Fruit fly (Drosophila melanogaster) whole organism, adult: ENCODE data around the gene Kaz-m1.

Experiments
- CG11617 ChIP-seq: fragments of 200-800 bp; sonication (Bioruptor generic); optimal IDR thresholded peaks from 2 replicates; lab custom pipeline; 2017; ENCODE audit warnings: mild to moderate bottlenecking, missing biosample characterization, missing genetic modification reagents, missing genetic modification characterization
- CG12768 ChIP-seq: fragments of 200-800 bp; sonication (Bioruptor generic); optimal IDR thresholded peaks from 2 replicates; lab custom pipeline; 2017; ENCODE audit warnings: missing biosample characterization, missing genetic modification characterization, mild to moderate bottlenecking, moderate library complexity, missing genetic modification reagents
- CG14711 ChIP-seq: fragments of 200-800 bp; sonication (Bioruptor generic); optimal IDR thresholded peaks from 2 replicates; lab custom pipeline; 2018; ENCODE audit warnings: missing biosample characterization, mild to moderate bottlenecking, missing genetic modification characterization, moderate library complexity
- CG1620 ChIP-seq: fragments of 200-800 bp; sonication (Bioruptor generic); optimal IDR thresholded peaks from 2 replicates; lab custom pipeline; 2016; ENCODE audit warnings: missing biosample characterization, missing genetic modification characterization
- CG33017 ChIP-seq: fragments of 200-800 bp; sonication (Bioruptor generic); optimal IDR thresholded peaks from 2 replicates; lab custom pipeline; 2018; ENCODE audit warnings: missing biosample characterization, mild to moderate bottlenecking, missing genetic modification characterization, moderate library complexity
- CG5204 ChIP-seq: fragments of 200-800 bp; sonication (Bioruptor generic); optimal IDR thresholded peaks from 2 replicates; lab custom pipeline; 2016; ENCODE audit warnings: missing biosample characterization, missing genetic modification characterization
- CG7045 ChIP-seq: fragments of 200-800 bp; sonication (Bioruptor generic); optimal IDR thresholded peaks from 2 replicates; lab custom pipeline; 2017; ENCODE audit warnings: missing biosample characterization, mild to moderate bottlenecking, missing genetic modification characterization
- CG7101 ChIP-seq: fragments of 200-800 bp; sonication (Bioruptor generic); optimal IDR thresholded peaks from 2 replicates; lab custom pipeline; 2018; ENCODE audit warnings: missing biosample characterization, mild to moderate bottlenecking, missing genetic modification characterization, moderate library complexity
- Clk ChIP-seq: fragments of 200-800 bp; sonication (Bioruptor generic); optimal IDR thresholded peaks from 2 replicates; lab custom pipeline; 2017; ENCODE audit warnings: missing biosample characterization, missing genetic modification characterization
- Crg-1 ChIP-seq: fragments of 200-800 bp; sonication (Bioruptor generic); optimal IDR thresholded peaks from 2 replicates; lab custom pipeline; 2016; ENCODE audit warnings: missing biosample characterization, missing genetic modification characterization
- Hr96 ChIP-seq: fragments of 200-800 bp; sonication (Bioruptor generic); optimal IDR thresholded peaks from 2 replicates; lab custom pipeline; 2016; ENCODE audit warnings: missing biosample characterization, missing genetic modification characterization
- Mnt ChIP-seq: fragments of 200-800 bp; sonication (Bioruptor generic); optimal IDR thresholded peaks from 2 replicates; lab custom pipeline; 2016; ENCODE audit warnings: missing biosample characterization, mild to moderate bottlenecking, missing genetic modification characterization
- bab1 ChIP-seq: fragments of 200-800 bp; sonication (Bioruptor generic); optimal IDR thresholded peaks from 3 replicates; lab custom pipeline; 2019; ENCODE audit warnings: missing biosample characterization, mild to moderate bottlenecking, missing genetic modification characterization, moderate library complexity
- cic ChIP-seq: fragments of 200-800 bp; sonication (Bioruptor generic); optimal IDR thresholded peaks from 2 replicates; lab custom pipeline; 2017; ENCODE audit warnings: missing biosample characterization, mild to moderate bottlenecking, missing genetic modification characterization, moderate library complexity
- cnc ChIP-seq, 2 experiments: fragments of >200 bp; optimal IDR thresholded peaks; 2 replicates each; lab custom pipeline; 2017
- kay ChIP-seq: fragments of 200-800 bp; sonication (Bioruptor generic); peaks from one replicate; lab custom pipeline; 2016; ENCODE audit warnings: missing biosample characterization, missing genetic modification characterization, borderline replicate concordance
- ovo ChIP-seq: fragments of 200-800 bp; sonication (Bioruptor generic); optimal IDR thresholded peaks from 2 replicates; lab custom pipeline; 2016; ENCODE audit warnings: missing biosample characterization, missing genetic modification characterization
- pad ChIP-seq: fragments of 200-800 bp; sonication (Bioruptor generic); optimal IDR thresholded peaks from 3 replicates; lab custom pipeline; 2017; ENCODE audit warnings: missing biosample characterization, missing genetic modification characterization, mild to moderate bottlenecking, moderate library complexity, missing genetic modification reagents
- tj ChIP-seq: fragments of 200-800 bp; sonication (Bioruptor generic); optimal IDR thresholded peaks from 3 replicates; lab custom pipeline; 2017; ENCODE audit warnings: missing biosample characterization, mild to moderate bottlenecking, missing genetic modification characterization, moderate library complexity
- toe ChIP-seq: fragments of 200-800 bp; sonication (Bioruptor generic); optimal IDR thresholded peaks from 2 replicates; lab custom pipeline; 2016; ENCODE audit warnings: missing biosample characterization, missing genetic modification characterization

Kaz-m1 gene

DNA sequence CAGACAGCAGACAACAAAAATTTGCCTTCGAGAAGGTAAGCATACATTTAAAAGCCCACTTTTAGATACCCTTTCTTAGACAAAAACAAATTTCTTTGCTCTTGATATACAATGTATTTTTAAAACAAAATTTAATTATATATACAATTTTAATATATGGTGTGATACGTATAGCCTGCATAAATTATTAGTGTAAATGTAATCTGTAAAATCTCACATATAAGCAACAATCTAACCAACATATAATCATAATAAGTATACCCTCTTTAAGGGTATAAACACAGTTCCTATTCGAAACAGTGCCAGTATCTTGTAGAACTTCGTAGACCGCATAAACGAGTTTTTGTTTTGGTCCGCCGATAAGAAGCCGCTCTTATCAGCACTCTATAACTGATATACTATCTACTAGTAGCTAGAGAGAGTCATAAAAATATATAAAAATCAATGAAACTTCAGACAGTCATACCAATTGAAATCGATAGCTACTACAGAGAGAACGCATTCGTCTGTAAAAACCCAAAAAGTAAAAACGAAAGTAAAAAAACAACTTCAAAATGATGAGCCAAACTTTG lies at the start of gene Kaz-m1:
Kaz-m1 (plus strand) TSS at position 460 of the 572 bp plus-strand sequence.
- TF ChIP-seq CG14711 (tag; lab: Kevin White, UChicago), result peak; percentile 28
- TF ChIP-seq Clk, result no peak
- TF ChIP-seq cnc (optimal IDR thresholded peaks at IDR 0.05; lab: Kevin White, UChicago), result no peak
- no peak for TF ChIP-seq CG12768 (GFP tag; lab: Kevin White, UChicago)
- TF ChIP-seq Hr96 (GFP tag; lab: Kevin White, UChicago), result no peak
- TF ChIP-seq kay, result no peak
- TF ChIP-seq CG11617 (GFP tag; lab: Kevin White, UChicago), result peak; percentile 34
- peak; percentile 28 for TF ChIP-seq CG7101 (tag; lab: Kevin White, UChicago)
- TF ChIP-seq bab1, result no peak
- no peak for TF ChIP-seq CG33017 (tag; lab: Kevin White, UChicago)

DNA sequence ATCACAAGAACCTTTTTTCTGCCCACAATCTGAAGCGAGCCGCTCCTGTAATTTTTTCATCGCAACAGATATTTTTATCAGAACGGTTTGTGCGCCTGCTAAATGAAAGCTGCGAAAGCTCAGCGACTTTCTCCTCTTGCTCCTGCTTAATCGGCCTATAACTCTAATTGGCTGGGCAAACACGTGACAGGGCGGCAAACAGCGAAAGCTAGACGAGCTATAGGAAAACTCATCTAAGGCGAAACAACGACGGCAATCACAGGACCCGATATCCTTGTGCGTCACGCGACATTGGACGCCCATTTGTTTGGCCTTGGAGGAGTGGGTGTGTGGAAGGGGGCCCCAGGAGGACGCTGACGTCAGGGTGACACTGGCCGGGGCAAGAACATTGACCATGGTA lies 47.6 kb upstream of the Kaz-m1 start:
- TF ChIP-seq CG5204 (GFP tag; lab: Kevin White, UChicago), result no peak
- no peak for TF ChIP-seq CG33017 (tag; lab: Kevin White, UChicago)
- TF ChIP-seq cnc (optimal IDR thresholded peaks at IDR 0.05; lab: Kevin White, UChicago), result no peak
- no peak for TF ChIP-seq CG11617 (GFP tag; lab: Kevin White, UChicago)
- no peak for TF ChIP-seq cic (GFP tag; lab: Kevin White, UChicago)
- TF ChIP-seq CG12768 (GFP tag; lab: Kevin White, UChicago), result no peak
- TF ChIP-seq pad (GFP tag; lab: Kevin White, UChicago), result no peak
- TF ChIP-seq Mnt (GFP tag; lab: Kevin White, UChicago), result no peak

DNA sequence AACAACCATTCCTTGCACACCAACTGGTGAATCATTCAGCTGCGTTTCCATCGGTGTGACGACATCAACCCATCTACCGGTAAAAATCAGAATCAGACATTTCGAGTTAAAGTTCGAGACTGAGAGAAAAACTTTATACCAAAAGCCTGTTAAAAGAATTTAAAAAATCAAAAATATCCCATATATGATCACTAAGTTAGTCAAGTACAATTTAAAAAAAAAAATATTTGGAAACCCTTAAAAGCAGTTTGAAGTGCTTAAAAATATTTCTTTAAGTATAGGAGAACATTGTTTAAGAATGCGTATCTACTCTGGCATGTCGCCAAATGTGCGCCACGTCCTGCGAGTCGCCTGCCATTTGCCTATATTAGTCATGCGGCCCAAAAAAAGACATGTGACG lies 46.0 kb upstream of the Kaz-m1 start:
- no peak for TF ChIP-seq ovo (GFP tag; lab: Kevin White, UChicago)
- no peak for TF ChIP-seq pad (GFP tag; lab: Kevin White, UChicago)
- no peak for TF ChIP-seq toe (GFP tag; lab: Kevin White, UChicago)
- no peak for TF ChIP-seq bab1
- no peak for TF ChIP-seq kay
- TF ChIP-seq Hr96 (GFP tag; lab: Kevin White, UChicago), result no peak
- TF ChIP-seq CG7101 (tag; lab: Kevin White, UChicago), result no peak
- TF ChIP-seq cnc (optimal IDR thresholded peaks at IDR 0.05; lab: Kevin White, UChicago), result no peak
- no peak for TF ChIP-seq CG12768 (GFP tag; lab: Kevin White, UChicago)
- TF ChIP-seq CG5204 (GFP tag; lab: Kevin White, UChicago), result no peak
- no peak for TF ChIP-seq CG33017 (tag; lab: Kevin White, UChicago)
- no peak for TF ChIP-seq cic (GFP tag; lab: Kevin White, UChicago)
- TF ChIP-seq CG11617 (GFP tag; lab: Kevin White, UChicago), result no peak
- no peak for TF ChIP-seq Crg-1 (GFP tag; lab: Kevin White, UChicago)
- no peak for TF ChIP-seq tj (GFP tag; lab: Kevin White, UChicago)
- TF ChIP-seq Mnt (GFP tag; lab: Kevin White, UChicago), result no peak
- TF ChIP-seq CG7045, result no peak

DNA sequence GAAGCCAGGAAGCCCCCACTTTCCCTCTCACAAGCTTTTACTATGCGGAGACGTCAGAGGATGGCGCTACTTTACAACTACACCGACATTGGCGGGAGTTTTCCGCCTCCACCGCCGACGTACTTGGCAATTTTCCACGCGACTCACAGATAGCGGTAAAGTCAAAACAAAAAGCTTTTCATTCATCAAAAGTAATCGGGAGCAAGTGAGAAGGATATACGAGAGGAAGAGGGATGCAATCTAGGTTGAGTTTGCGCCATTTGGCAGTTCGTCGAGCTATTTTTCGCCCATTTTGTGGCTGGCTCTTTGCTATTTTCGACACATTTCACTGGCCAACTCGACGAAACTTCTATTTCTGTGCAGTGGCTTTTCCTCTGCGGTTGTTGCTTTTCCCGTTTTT lies 45.6 kb upstream of the Kaz-m1 start:
- TF ChIP-seq CG7045 (no peak), toe (GFP tag; lab: Kevin White, UChicago) (no peak), cic (GFP tag; lab: Kevin White, UChicago) (peak; percentile 34), CG11617 (GFP tag; lab: Kevin White, UChicago) (no peak), bab1 (no peak), Hr96 (GFP tag; lab: Kevin White, UChicago) (no peak), CG14711 (tag; lab: Kevin White, UChicago) (no peak)

DNA sequence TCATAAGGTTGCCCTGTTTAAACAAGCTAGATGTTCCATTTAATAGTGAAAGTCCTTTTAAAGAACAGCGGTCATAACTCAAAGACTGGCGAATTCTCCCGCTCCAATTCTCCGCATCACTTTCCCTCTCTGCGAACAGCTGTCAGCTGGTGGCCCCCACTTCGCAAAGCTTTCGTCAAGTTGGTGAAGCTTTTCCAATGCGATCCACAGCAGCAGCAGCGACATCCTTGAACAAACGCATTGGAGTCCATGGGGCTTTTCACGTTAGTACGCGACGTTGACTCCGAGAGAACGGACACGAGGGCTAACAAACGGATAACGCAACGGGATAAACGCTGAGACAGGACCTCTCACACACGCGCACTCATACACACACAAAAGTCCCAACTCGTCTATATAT lies 44.7 kb upstream of the Kaz-m1 start, which contains the start of gene fid:
fid (plus strand) TSS at position 301 of the 400 bp plus-strand sequence.
- TF ChIP-seq CG7101 (tag; lab: Kevin White, UChicago) (no peak), CG1620 (GFP tag; lab: Kevin White, UChicago) (no peak), Mnt (GFP tag; lab: Kevin White, UChicago) (no peak), Clk (no peak), CG5204 (GFP tag; lab: Kevin White, UChicago) (no peak), pad (GFP tag; lab: Kevin White, UChicago) (no peak)

DNA sequence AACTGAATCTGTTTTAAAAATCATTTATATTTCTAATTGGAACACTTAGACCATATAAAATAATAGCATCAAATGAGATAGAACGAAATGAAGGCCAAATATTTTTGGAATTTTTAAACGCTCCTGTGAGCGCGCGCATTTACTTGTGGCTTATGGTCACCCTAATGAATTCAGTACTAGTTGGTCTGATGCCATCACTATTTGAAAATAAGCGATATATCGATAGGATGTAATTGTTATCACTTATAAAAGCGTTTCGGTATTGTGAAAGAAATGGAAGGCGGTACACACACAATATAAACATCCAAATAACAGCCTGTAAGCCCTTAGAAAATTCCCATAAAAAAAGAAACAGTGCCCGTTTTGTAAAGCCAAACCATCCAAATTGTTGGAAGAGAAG lies 31.8 kb upstream of the Kaz-m1 start, which contains the start of gene Nf1:
Nf1 (plus strand) TSS at position 280 of the 400 bp plus-strand sequence.
- TF ChIP-seq bab1, result no peak
- TF ChIP-seq cnc (optimal IDR thresholded peaks at IDR 0.05; lab: Kevin White, UChicago), result no peak
- no peak for TF ChIP-seq cic (GFP tag; lab: Kevin White, UChicago)
- no peak for TF ChIP-seq CG5204 (GFP tag; lab: Kevin White, UChicago)
- TF ChIP-seq tj (GFP tag; lab: Kevin White, UChicago), result no peak
- TF ChIP-seq CG7045, result no peak
- TF ChIP-seq Clk, result no peak
- no peak for TF ChIP-seq CG1620 (GFP tag; lab: Kevin White, UChicago)
- no peak for TF ChIP-seq Mnt (GFP tag; lab: Kevin White, UChicago)
- TF ChIP-seq pad (GFP tag; lab: Kevin White, UChicago), result no peak
- TF ChIP-seq CG7101 (tag; lab: Kevin White, UChicago), result no peak
- TF ChIP-seq ovo (GFP tag; lab: Kevin White, UChicago), result no peak
- TF ChIP-seq toe (GFP tag; lab: Kevin White, UChicago), result no peak
- no peak for TF ChIP-seq CG33017 (tag; lab: Kevin White, UChicago)
- TF ChIP-seq Crg-1 (GFP tag; lab: Kevin White, UChicago), result no peak
- TF ChIP-seq Hr96 (GFP tag; lab: Kevin White, UChicago), result no peak
- TF ChIP-seq kay, result no peak
- TF ChIP-seq CG12768 (GFP tag; lab: Kevin White, UChicago), result no peak
- no peak for TF ChIP-seq CG14711 (tag; lab: Kevin White, UChicago)
